Worm (Caenorhabditis elegans): Measurements from ENCODE around the gene C36C5.12.

- TF ChIP-seq hmbx-1 (tag; optimal IDR thresholded peaks at IDR 0.05), result no peak
- no peak for TF ChIP-seq ama-1 (optimal IDR thresholded peaks at IDR 0.05)
- no peak for TF ChIP-seq hmg-4 (GFP tag; optimal IDR thresholded peaks at IDR 0.05)
Measured at ce11 chrV:3133293-3133755, 25.8 kb downstream of the C36C5.12 start, which contains the start of gene F02C9.2.

Measured in whole organism, early embryonic.